Worm (Caenorhabditis elegans): ENCODE data around the gene cit-1.2.

DNA sequence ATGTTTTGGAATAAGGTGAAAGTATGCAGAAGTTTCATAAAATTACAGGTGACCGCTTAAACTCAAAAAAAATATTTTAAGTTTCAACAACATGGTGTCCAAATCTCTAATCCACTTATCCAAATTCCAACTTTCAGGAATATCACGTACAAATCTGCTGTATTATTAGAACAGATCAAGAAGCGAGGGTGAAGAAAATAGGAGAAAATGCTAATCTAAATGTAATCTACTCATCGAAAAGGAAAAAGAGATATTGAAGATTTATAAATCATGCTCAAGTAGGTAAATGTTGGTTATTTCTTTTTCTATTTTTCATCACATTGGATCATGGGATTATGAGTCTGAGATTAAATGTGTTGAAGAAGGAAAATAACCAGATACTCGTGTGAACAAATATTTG is 9.0 kb upstream of the cit-1.2 start:
- TF ChIP-seq ztf-29 (GFP tag; IDR thresholded peaks at IDR 0.05) (no peak), tab-1 (GFP tag; IDR thresholded peaks at IDR 0.05) (no peak), cog-1 (tag; optimal IDR thresholded peaks at IDR 0.05) (no peak), T22C8.4 (GFP tag; IDR thresholded peaks at IDR 0.05) (no peak), flt-1 (GFP tag; IDR thresholded peaks at IDR 0.05) (no peak), klf-2 (GFP tag; conservative IDR thresholded peaks at IDR 0.05) (no peak), ztf-23 (GFP tag; IDR thresholded peaks at IDR 0.05) (no peak), ref-1 (GFP tag; conservative IDR thresholded peaks at IDR 0.05) (no peak)

Data from whole organism, midembryonic.